Fruit fly (Drosophila melanogaster): ENCODE data around the gene CG8927.
A peak's percentile ranks its signal among the peaks of the same experiment; 100 is the strongest.

CG8927 gene

DNA sequence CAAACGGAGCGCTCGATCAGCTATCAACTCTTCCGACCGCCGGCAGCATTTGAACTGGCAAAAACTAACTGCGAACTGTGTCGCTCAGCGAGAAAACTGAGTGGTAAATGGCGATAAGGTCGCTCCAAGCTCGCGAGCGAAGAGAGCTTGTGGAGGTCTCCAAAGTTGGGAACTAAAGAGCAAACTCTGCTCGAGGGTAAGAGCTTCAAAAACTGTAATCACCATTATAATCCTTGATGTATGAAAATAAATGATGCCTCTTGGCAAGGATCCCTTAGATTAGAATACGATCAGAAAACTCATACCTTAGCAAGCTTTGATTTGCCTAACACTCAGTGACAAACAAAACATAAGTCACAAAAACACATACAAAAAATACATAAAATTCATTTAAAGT, 22.2 kb downstream of the CG8927 start, which contains the start of the genes CG6126 and CG31287:
Gene CG6126, minus strand, starts transcription at position 59 of the 397 bp plus-strand sequence.
Gene CG31287, plus strand, starts transcription at position 347 of the 397 bp plus-strand sequence.
- TF ChIP-seq Adf1 (GFP tag; IDR thresholded peaks at IDR 0.05): peak; percentile 18; the same call in 1 of the 2 replicates
- TF ChIP-seq Hr78 (GFP tag; optimal IDR thresholded peaks at IDR 0.05): peak in 1 of 2 experiments; percentile 1
- TF ChIP-seq Hand (GFP tag; optimal IDR thresholded peaks at IDR 0.05): peak; percentile 11
- no peak for TF ChIP-seq CG10274 (GFP tag; optimal IDR thresholded peaks at IDR 0.05)
- no peak for TF ChIP-seq Elba2 (GFP tag; optimal IDR thresholded peaks at IDR 0.05)
- 0 out of 2 replicates have a peak, but pooled peaks have one; percentile 12 for TF ChIP-seq CG13287 (GFP tag; IDR thresholded peaks at IDR 0.05; ENCODE audit: partially characterized antibody)
- TF ChIP-seq so (GFP tag; IDR thresholded peaks at IDR 0.05): peak; percentile 26; the same call in 1 of the 3 replicates
- no peak for TF ChIP-seq kah (GFP tag; optimal IDR thresholded peaks at IDR 0.05)
- TF ChIP-seq Drgx (GFP tag; IDR thresholded peaks at IDR 0.05): peak; percentile 19; the same call in 1 of the 2 replicates
- TF ChIP-seq z (GFP tag; IDR thresholded peaks at IDR 0.05): peak; percentile 80
- TF ChIP-seq Eip74EF (GFP tag; optimal IDR thresholded peaks at IDR 0.05): no peak
- peak; percentile 9 for TF ChIP-seq cwo (GFP tag; optimal IDR thresholded peaks at IDR 0.05)
- peak; percentile 88; the same call in 1 of the 4 replicates for TF ChIP-seq chinmo (GFP tag; IDR thresholded peaks at IDR 0.05; ENCODE audit: partially characterized antibody)
- TF ChIP-seq hbn (GFP tag; IDR thresholded peaks at IDR 0.05; ENCODE audit: partially characterized antibody): 0 out of 2 replicates have a peak, but pooled peaks have one; percentile 16
- peak; percentile 69 for TF ChIP-seq CG3163 (GFP tag; optimal IDR thresholded peaks at IDR 0.05)
- peak in 1 of 2 experiments; percentile 77 for TF ChIP-seq Trl (optimal IDR thresholded peaks at IDR 0.05)
- no peak for TF ChIP-seq Trl (GFP tag; optimal IDR thresholded peaks at IDR 0.05)
- TF ChIP-seq Med (GFP tag): peak; percentile 63
- peak; percentile 16; the same call in 1 of the 2 replicates for TF ChIP-seq rib (GFP tag; IDR thresholded peaks at IDR 0.05)

dm6 chr3R:16205155-16205778, 24.4 kb downstream of the CG8927 start, which contains the start of gene mtSSB:
Gene mtSSB, minus strand, starts transcription at chr3R:16205250.
- TF ChIP-seq H2.0 (GFP tag; IDR thresholded peaks at IDR 0.05) (peak; percentile 89), CG15011 (GFP tag; optimal IDR thresholded peaks at IDR 0.05) (peak; percentile 41), CG6175 (GFP tag; IDR thresholded peaks at IDR 0.05) (peak; percentile 73; the same call in 2 of the 3 replicates), insv (GFP tag; optimal IDR thresholded peaks at IDR 0.05) (peak in 1 of 2 experiments; percentile 84), inv (GFP tag; IDR thresholded peaks at IDR 0.05; ENCODE audit: partially characterized antibody) (peak; percentile 99), CG33213 (GFP tag; optimal IDR thresholded peaks at IDR 0.05) (peak; percentile 94), ATbp (GFP tag; optimal IDR thresholded peaks at IDR 0.05) (peak; percentile 61), hbn (GFP tag; IDR thresholded peaks at IDR 0.05; ENCODE audit: partially characterized antibody) (peak; percentile 100), CG32532 (GFP tag; IDR thresholded peaks at IDR 0.05) (peak; percentile 98), crc (GFP tag; optimal IDR thresholded peaks at IDR 0.05) (peak; percentile 57), MESR4 (GFP tag; optimal IDR thresholded peaks at IDR 0.05) (no peak), CG16815 (GFP tag; optimal IDR thresholded peaks at IDR 0.05) (peak; percentile 69), lola (GFP tag; optimal IDR thresholded peaks at IDR 0.05) (peak in 1 of 3 experiments; percentile 16), CG1603 (tag; optimal IDR thresholded peaks at IDR 0.05) (peak; percentile 81), twi (tag; optimal IDR thresholded peaks at IDR 0.05) (peak; percentile 68), CG12104 (GFP tag; optimal IDR thresholded peaks at IDR 0.05) (peak; percentile 57), Sox102F (GFP tag; optimal IDR thresholded peaks at IDR 0.05) (peak; percentile 90), CG9797 (GFP tag; optimal IDR thresholded peaks at IDR 0.05) (peak; percentile 59), fd64A (GFP tag; optimal IDR thresholded peaks at IDR 0.05) (peak; percentile 15), esg (GFP tag; conservative IDR thresholded peaks at IDR 0.05) (peak; percentile 66), Taf1 (GFP tag; IDR thresholded peaks at IDR 0.05) (peak; percentile 78; the same call in 1 of the 2 replicates), MBD-R2 (GFP tag; IDR thresholded peaks at IDR 0.05) (peak; percentile 68), CG13296 (GFP tag; optimal IDR thresholded peaks at IDR 0.05) (peak; percentile 39), slou (GFP tag; optimal IDR thresholded peaks at IDR 0.05) (peak; percentile 64), CG15269 (tag; optimal IDR thresholded peaks at IDR 0.05) (peak; percentile 85), Ravus (GFP tag; IDR thresholded peaks at IDR 0.05) (peak; percentile 62), Hr3 (GFP tag; optimal IDR thresholded peaks at IDR 0.05) (peak; percentile 90), ken (GFP tag; IDR thresholded peaks at IDR 0.05) (peak; percentile 91), dysf (GFP tag; IDR thresholded peaks at IDR 0.05) (peak; percentile 92)
